Fruit fly (Drosophila melanogaster) whole organism, embryonic: ENCODE results near the gene AIMP2.

Experiments
- Abd-B ChIP-seq: fragments of 200-800 bp; sonication (Bioruptor generic); optimal IDR thresholded peaks from 2 replicates; lab custom pipeline; 2018; ENCODE audit warnings: missing biosample characterization, mild to moderate bottlenecking, missing genetic modification characterization, moderate library complexity
- Bgb ChIP-seq: fragments of 200-800 bp; sonication (Bioruptor generic); IDR thresholded peaks from 2 replicates; pipeline ENCODE4 v1.3.6; 2022; ENCODE audit warnings: missing biosample characterization, missing genetic modification characterization; ENCODE audit not compliant: partially characterized antibody
- CG1024 ChIP-seq: fragments of 200-800 bp; sonication (Bioruptor generic); IDR thresholded peaks from 2 replicates; pipeline ENCODE4 v1.3.6; 2022; ENCODE audit warnings: missing biosample characterization, missing genetic modification characterization
- CG10321 ChIP-seq: fragments of 200-800 bp; sonication (Bioruptor generic); IDR thresholded peaks from 2 replicates; pipeline ENCODE4 v1.3.6; 2022; ENCODE audit warnings: missing biosample characterization, missing genetic modification characterization
- CG12071 ChIP-seq: fragments of 200-800 bp; sonication (Bioruptor generic); optimal IDR thresholded peaks from 3 replicates; lab custom pipeline; 2018; ENCODE audit warnings: missing biosample characterization, mild to moderate bottlenecking, missing genetic modification characterization
- CG13287 ChIP-seq: fragments of 200-800 bp; sonication (Bioruptor generic); IDR thresholded peaks from 2 replicates; pipeline ENCODE4 v1.3.6; 2022; ENCODE audit warnings: missing biosample characterization, missing genetic modification characterization; ENCODE audit not compliant: partially characterized antibody
- CG15601 ChIP-seq: fragments of 200-800 bp; sonication (Bioruptor generic); optimal IDR thresholded peaks from 3 replicates; lab custom pipeline; 2019; ENCODE audit warnings: missing biosample characterization, mild to moderate bottlenecking, missing genetic modification characterization, moderate library complexity
- CG1603 ChIP-seq: fragments of 200-800 bp; sonication (Bioruptor generic); optimal IDR thresholded peaks from 2 replicates; lab custom pipeline; 2019; ENCODE audit warnings: missing biosample characterization, mild to moderate bottlenecking, missing genetic modification characterization, moderate library complexity
- CG16779 ChIP-seq: fragments of 200-800 bp; sonication (Bioruptor generic); IDR thresholded peaks from 2 replicates; pipeline ENCODE4 v1.3.6; 2022; ENCODE audit warnings: missing biosample characterization, missing genetic modification characterization
- CG1792 ChIP-seq: fragments of 200-800 bp; sonication (Bioruptor generic); optimal IDR thresholded peaks from 2 replicates; lab custom pipeline; 2016; ENCODE audit warnings: missing biosample characterization, missing genetic modification characterization
- CG18011 ChIP-seq: fragments of 200-800 bp; sonication (Bioruptor generic); optimal IDR thresholded peaks from 2 replicates; lab custom pipeline; 2017; ENCODE audit warnings: missing biosample characterization, missing genetic modification characterization, mild to moderate bottlenecking, moderate library complexity, missing genotype
- CG18262 ChIP-seq: fragments of 200-800 bp; optimal IDR thresholded peaks from 3 replicates; lab custom pipeline; 2019; ENCODE audit warnings: missing biosample characterization, mild to moderate bottlenecking, missing genetic modification characterization, moderate library complexity
- CG1832 ChIP-seq: fragments of 200-800 bp; sonication (Bioruptor generic); optimal IDR thresholded peaks from 2 replicates; lab custom pipeline; 2017; ENCODE audit warnings: missing biosample characterization, mild to moderate bottlenecking, missing genetic modification characterization, inconsistent platforms
- CG18764 ChIP-seq: fragments of 200-800 bp; sonication (Bioruptor generic); optimal IDR thresholded peaks from 3 replicates; lab custom pipeline; 2016; ENCODE audit warnings: missing biosample characterization, missing genetic modification characterization
- CG30020 ChIP-seq: fragments of 200-800 bp; optimal IDR thresholded peaks from 2 replicates; lab custom pipeline; 2019; ENCODE audit warnings: missing biosample characterization, mild to moderate bottlenecking, missing genetic modification characterization, moderate library complexity
- CG31365 ChIP-seq: fragments of 200-800 bp; sonication (Bioruptor generic); optimal IDR thresholded peaks from 2 replicates; lab custom pipeline; 2018; ENCODE audit warnings: missing biosample characterization, mild to moderate bottlenecking, missing genetic modification characterization
- CG34376 ChIP-seq: fragments of 200-800 bp; sonication (Bioruptor generic); optimal IDR thresholded peaks from 2 replicates; lab custom pipeline; 2018; ENCODE audit warnings: missing biosample characterization, mild to moderate bottlenecking, missing genetic modification characterization
- CG3726 ChIP-seq: fragments of 200-800 bp; sonication (Bioruptor generic); IDR thresholded peaks from 3 replicates; pipeline ENCODE4, ENCODE4 v1.3.6; 2022; ENCODE audit warnings: missing biosample characterization, missing genetic modification characterization
- CG4730 ChIP-seq: fragments of 200-800 bp; sonication (Bioruptor generic); IDR thresholded peaks from 2 replicates; pipeline ENCODE4 v1.3.6; 2022; ENCODE audit warnings: missing biosample characterization, missing genetic modification characterization
- CG5953 ChIP-seq: fragments of 200-800 bp; sonication (Bioruptor generic); IDR thresholded peaks from 2 replicates; pipeline ENCODE4 v1.3.6; 2022; ENCODE audit warnings: missing biosample characterization, missing genetic modification characterization
- CG7372 ChIP-seq: fragments of 200-800 bp; sonication (Bioruptor generic); IDR thresholded peaks from 2 replicates; pipeline ENCODE4 v1.3.6; 2022; ENCODE audit warnings: missing biosample characterization, missing genetic modification characterization
- CG7987 ChIP-seq: fragments of 200-800 bp; sonication (Bioruptor generic); optimal IDR thresholded peaks from 2 replicates; lab custom pipeline; 2018; ENCODE audit warnings: missing biosample characterization, mild to moderate bottlenecking, missing genetic modification characterization, moderate library complexity
- CG8290 ChIP-seq, 3 experiments: fragments of 200-800 bp; sonication (Bioruptor generic); optimal IDR thresholded peaks; 2 replicates each; lab custom pipeline; 2016 to 2019; ENCODE audit warnings: missing biosample characterization in 3 of 3, missing genetic modification characterization in 3 of 3, mild to moderate bottlenecking in 2 of 3, moderate library complexity in 1 of 3
- CG9437 ChIP-seq: fragments of 200-800 bp; sonication (Bioruptor generic); optimal IDR thresholded peaks from 2 replicates; lab custom pipeline; 2018; ENCODE audit warnings: missing biosample characterization, mild to moderate bottlenecking, missing genetic modification characterization
- Camta ChIP-seq: fragments of 200-800 bp; sonication (Bioruptor generic); optimal IDR thresholded peaks from 2 replicates; lab custom pipeline; 2016; ENCODE audit warnings: missing biosample characterization, missing genetic modification characterization
- CoRest ChIP-seq: fragments of 200-800 bp; sonication (Bioruptor generic); optimal IDR thresholded peaks from 3 replicates; lab custom pipeline; 2018; ENCODE audit warnings: missing biosample characterization, mild to moderate bottlenecking, missing genetic modification characterization, moderate library complexity
- D19A ChIP-seq: fragments of 200-800 bp; optimal IDR thresholded peaks from 3 replicates; lab custom pipeline; 2019; ENCODE audit warnings: missing biosample characterization, mild to moderate bottlenecking, missing genetic modification characterization, moderate library complexity
- Dip2 ChIP-seq: fragments of 200-800 bp; sonication (Bioruptor generic); IDR thresholded peaks from 2 replicates; pipeline ENCODE4 v1.3.6; 2022; ENCODE audit warnings: missing biosample characterization, missing genetic modification characterization
- Doc3 ChIP-seq: fragments of 200-800 bp; sonication (Bioruptor generic); IDR thresholded peaks from 3 replicates; pipeline ENCODE4 v1.3.6; 2022; ENCODE audit warnings: missing biosample characterization, missing genetic modification characterization; ENCODE audit not compliant: partially characterized antibody
- Ets65A ChIP-seq: fragments of 200-800 bp; sonication (Bioruptor generic); peaks from one replicate; lab custom pipeline; 2016; ENCODE audit warnings: missing biosample characterization, missing genetic modification characterization
- Gsc ChIP-seq: fragments of 200-800 bp; sonication (Bioruptor generic); IDR thresholded peaks from 2 replicates; pipeline ENCODE4 v1.3.6; 2022; ENCODE audit warnings: missing biosample characterization, missing genetic modification characterization
- Hr39 ChIP-seq: fragments of >200 bp; optimal IDR thresholded peaks from 2 replicates; lab custom pipeline; 2017
- Med ChIP-seq: fragments of 200-800 bp; sonication (Bioruptor generic); peaks from one replicate; lab custom pipeline; 2016; ENCODE audit warnings: missing biosample characterization, missing genetic modification characterization, mild to moderate bottlenecking, inconsistent platforms, moderate library complexity
- Ptx1 ChIP-seq: fragments of 200-800 bp; sonication (Bioruptor generic); IDR thresholded peaks from 2 replicates; pipeline ENCODE4 v1.3.6; 2022; ENCODE audit warnings: missing biosample characterization, missing genetic modification characterization
- ab ChIP-seq: fragments of 200-800 bp; sonication (Bioruptor generic); optimal IDR thresholded peaks from 2 replicates; lab custom pipeline; 2016; ENCODE audit warnings: missing biosample characterization, missing genetic modification characterization
- bsh ChIP-seq, 2 experiments: fragments of 200-800 bp; sonication (Bioruptor generic); optimal IDR thresholded peaks; 2 replicates each; lab custom pipeline; 2017 to 2018; ENCODE audit warnings: mild to moderate bottlenecking in 2 of 2, missing biosample characterization in 2 of 2, missing genetic modification characterization in 2 of 2, moderate library complexity in 1 of 2
- chinmo ChIP-seq: fragments of 200-800 bp; sonication (Bioruptor generic); IDR thresholded peaks from 4 replicates; pipeline ENCODE4 v1.3.6; 2022; ENCODE audit warnings: missing biosample characterization, missing genetic modification characterization; ENCODE audit not compliant: partially characterized antibody
- ftz-f1 ChIP-seq: fragments of 200-800 bp; sonication (Bioruptor generic); optimal IDR thresholded peaks from 2 replicates; lab custom pipeline; 2016; ENCODE audit warnings: missing biosample characterization, missing genetic modification characterization
- knrl ChIP-seq: fragments of 200-800 bp; sonication (Bioruptor generic); IDR thresholded peaks from 3 replicates; pipeline ENCODE4 v1.3.6; 2022; ENCODE audit warnings: missing biosample characterization, missing genetic modification characterization; ENCODE audit not compliant: partially characterized antibody
- maf-S ChIP-seq: fragments of 200-800 bp; sonication (Bioruptor generic); optimal IDR thresholded peaks from 2 replicates; lab custom pipeline; 2016; ENCODE audit warnings: missing biosample characterization, missing genetic modification characterization
- nau ChIP-seq: fragments of 200-800 bp; sonication (Bioruptor generic); optimal IDR thresholded peaks from 3 replicates; lab custom pipeline; 2017; ENCODE audit warnings: missing biosample characterization, mild to moderate bottlenecking, missing genetic modification characterization, missing genetic modification reagents
- phol ChIP-seq: fragments of 200-800 bp; sonication (Bioruptor generic); optimal IDR thresholded peaks from 3 replicates; lab custom pipeline; 2018; ENCODE audit warnings: missing biosample characterization, mild to moderate bottlenecking, missing genetic modification characterization, moderate library complexity
- ranshi ChIP-seq: fragments of 200-800 bp; sonication (Bioruptor generic); IDR thresholded peaks from 2 replicates; pipeline ENCODE4 v1.3.6; 2022; ENCODE audit warnings: missing biosample characterization, missing genetic modification characterization
- repo ChIP-seq: fragments of 200-800 bp; sonication (Bioruptor generic); optimal IDR thresholded peaks from 2 replicates; lab custom pipeline; 2016; ENCODE audit warnings: missing biosample characterization, missing genetic modification characterization
- salm ChIP-seq: fragments of 200-800 bp; sonication (Bioruptor generic); optimal IDR thresholded peaks from 2 replicates; lab custom pipeline; 2018; ENCODE audit warnings: missing biosample characterization, mild to moderate bottlenecking, missing genetic modification characterization
- slbo ChIP-seq: fragments of 200-800 bp; sonication (Bioruptor generic); IDR thresholded peaks from 2 replicates; pipeline ENCODE4 v1.3.6; 2022; ENCODE audit warnings: missing biosample characterization, missing genetic modification characterization
- so ChIP-seq: fragments of 200-800 bp; sonication (Bioruptor generic); IDR thresholded peaks from 3 replicates; pipeline ENCODE4 v1.3.6; 2022; ENCODE audit warnings: missing biosample characterization, missing genetic modification characterization
- ssp ChIP-seq: fragments of 200-800 bp; sonication (Bioruptor generic); IDR thresholded peaks from 2 replicates; pipeline ENCODE4 v1.3.6; 2022; ENCODE audit warnings: missing biosample characterization, missing genetic modification characterization
- toy ChIP-seq: fragments of 200-800 bp; sonication (Bioruptor generic); IDR thresholded peaks from 2 replicates; pipeline ENCODE4 v1.3.6; 2022; ENCODE audit warnings: missing biosample characterization, missing genetic modification characterization

The AIMP2 gene

DNA sequence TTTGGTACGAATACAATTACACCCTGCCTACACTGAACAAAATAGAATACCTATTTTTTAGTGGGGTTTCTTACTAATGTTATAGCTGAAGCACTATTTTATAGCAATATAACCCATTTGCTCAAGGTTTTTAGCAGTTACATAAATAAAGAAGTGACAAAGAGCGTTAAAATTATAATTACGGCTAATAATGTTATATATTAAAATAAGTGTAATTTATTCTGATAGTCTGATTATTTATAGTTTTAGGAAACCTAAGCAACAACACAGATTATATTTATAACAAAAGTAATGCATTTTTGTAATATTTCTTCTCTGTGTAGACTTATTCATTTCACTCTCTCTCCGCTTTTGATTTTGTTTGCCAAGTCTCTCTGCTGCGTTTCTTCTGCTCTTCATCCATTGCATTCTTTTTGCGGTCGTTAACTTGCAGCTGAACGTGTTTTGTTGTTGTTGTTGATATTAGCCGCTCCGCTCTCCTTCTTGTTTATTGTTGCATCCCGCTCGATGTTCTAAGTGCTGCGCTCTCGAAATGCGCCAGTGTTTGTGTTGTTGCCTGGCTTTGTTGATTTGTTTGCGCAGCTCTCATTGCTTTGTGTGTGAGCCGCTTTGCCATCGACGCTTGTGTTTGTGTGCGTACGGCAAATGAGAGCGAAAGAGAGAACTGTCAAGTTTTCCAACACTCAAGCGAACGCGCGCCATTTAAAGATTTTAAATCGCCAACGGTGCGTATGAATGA lies 42.4 kb downstream of the AIMP2 start (continued):
- no peak for TF ChIP-seq knrl (GFP tag; lab: Robert Waterston, UW)
- TF ChIP-seq phol, result peak; percentile 97
- no peak for TF ChIP-seq Hr39
- TF ChIP-seq CG1832, result no peak
- TF ChIP-seq Gsc (GFP tag; lab: Robert Waterston, UW), result no peak
- no peak for TF ChIP-seq CG34376 (GFP tag; lab: Kevin White, UChicago)
- peak; percentile 50 for TF ChIP-seq Camta
- TF ChIP-seq CG5953, result 0 out of 2 replicates have a peak, but pooled peaks have one; percentile 16
- peak; percentile 81 for TF ChIP-seq CG7987 (GFP tag; lab: Kevin White, UChicago)
- peak; percentile 53 for TF ChIP-seq CG31365
- TF ChIP-seq bsh (GFP tag; optimal IDR thresholded peaks at IDR 0.05; lab: Kevin White, UChicago), result peak; percentile 86 to 94
- TF ChIP-seq CG10321 (GFP tag; lab: Robert Waterston, UW), result no peak
- TF ChIP-seq nau, result peak; percentile 88
- peak; percentile 38 for TF ChIP-seq CG1603
- peak; percentile 73; the same call in 2 of the 3 replicates for TF ChIP-seq CG3726 (GFP tag; lab: Robert Waterston, UW)
- TF ChIP-seq Bgb (GFP tag; lab: Robert Waterston, UW), result no peak
- TF ChIP-seq CG30020 (tag; lab: Kevin White, UChicago), result peak; percentile 69
- peak; percentile 68 for TF ChIP-seq CG18764 (GFP tag; lab: Kevin White, UChicago)
- TF ChIP-seq ftz-f1 (GFP tag; lab: Kevin White, UChicago), result no peak

- no peak for TF ChIP-seq Doc3
- TF ChIP-seq CG10321 (GFP tag; lab: Robert Waterston, UW), result no peak
- no peak for TF ChIP-seq repo (GFP tag; lab: Kevin White, UChicago)
- no peak for TF ChIP-seq CG4730 (GFP tag; lab: Robert Waterston, UW)
- no peak for TF ChIP-seq CG13287 (GFP tag; lab: Robert Waterston, UW)
- no peak for TF ChIP-seq so (GFP tag; lab: Robert Waterston, UW)
- no peak for TF ChIP-seq chinmo (GFP tag; lab: Robert Waterston, UW)
- TF ChIP-seq ssp, result no peak
- no peak for TF ChIP-seq CG18011 (GFP tag; lab: Kevin White, UChicago)
- no peak for TF ChIP-seq CG1024 (GFP tag; lab: Robert Waterston, UW)
- peak; percentile 52 for TF ChIP-seq Ets65A
- TF ChIP-seq Ptx1 (GFP tag; lab: Robert Waterston, UW), result no peak
- no peak for TF ChIP-seq ab (GFP tag; lab: Kevin White, UChicago)
- TF ChIP-seq toy, result no peak
- no peak for TF ChIP-seq slbo (GFP tag; lab: Robert Waterston, UW)
- no peak for TF ChIP-seq CoRest (tag; lab: Kevin White, UChicago)
- no peak for TF ChIP-seq Abd-B (GFP tag; lab: Kevin White, UChicago)
- TF ChIP-seq CG12071, result no peak
- TF ChIP-seq CG9437 (GFP tag; lab: Kevin White, UChicago), result peak; percentile 31
- TF ChIP-seq CG15601, result no peak
- TF ChIP-seq D19A, result no peak
- no peak for TF ChIP-seq ranshi (GFP tag; lab: Robert Waterston, UW)
- TF ChIP-seq nau, result no peak
- TF ChIP-seq Med (GFP tag; lab: Kevin White, UChicago), result peak; percentile 25
- no peak for TF ChIP-seq CG18262 (tag; lab: Kevin White, UChicago)
- no peak for TF ChIP-seq Dip2
- no peak for TF ChIP-seq CG18764 (GFP tag; lab: Kevin White, UChicago)
- peak; percentile 92 for TF ChIP-seq CG7372 (GFP tag; lab: Robert Waterston, UW)
- no peak for TF ChIP-seq salm (tag; lab: Kevin White, UChicago)
- 0 out of 2 replicates have a peak, but pooled peaks have one; percentile 27 for TF ChIP-seq CG16779 (GFP tag; lab: Robert Waterston, UW)
- no peak for TF ChIP-seq CG8290 (GFP tag; optimal IDR thresholded peaks at IDR 0.05; lab: Kevin White, UChicago)
- no peak for TF ChIP-seq CG8290 (tag; optimal IDR thresholded peaks at IDR 0.05; lab: Kevin White, UChicago)
- TF ChIP-seq CG1792 (GFP tag; lab: Kevin White, UChicago), result no peak
- no peak for TF ChIP-seq maf-S (GFP tag; lab: Kevin White, UChicago)
Measured at dm6 chr3L:15627295-15627694, 43.9 kb downstream of the AIMP2 start.
